Fruit fly (Drosophila melanogaster) whole organism, embryonic: ENCODE results near the gene CG15347.

ENCODE experiments used
- Adf1 ChIP-seq: fragments of 200-800 bp; sonication (Bioruptor generic); IDR thresholded peaks from 2 replicates; pipeline ENCODE4 v1.3.6; 2022; ENCODE audit warnings: missing biosample characterization, missing genetic modification characterization
- Atf6 ChIP-seq: fragments of 200-800 bp; sonication (Bioruptor generic); IDR thresholded peaks from 2 replicates; pipeline ENCODE4 v1.3.6; 2022; ENCODE audit warnings: missing biosample characterization, missing genetic modification characterization
- Bteb2 ChIP-seq: fragments of 200-800 bp; sonication (Bioruptor generic); optimal IDR thresholded peaks from 2 replicates; lab custom pipeline; 2016; ENCODE audit warnings: missing biosample characterization, missing genetic modification characterization
- CG10321 ChIP-seq: fragments of 200-800 bp; sonication (Bioruptor generic); IDR thresholded peaks from 2 replicates; pipeline ENCODE4 v1.3.6; 2022; ENCODE audit warnings: missing biosample characterization, missing genetic modification characterization
- CG10431 ChIP-seq: fragments of 200-800 bp; sonication (Bioruptor generic); optimal IDR thresholded peaks from 3 replicates; lab custom pipeline; 2018; ENCODE audit warnings: missing biosample characterization, mild to moderate bottlenecking, missing genetic modification characterization
- CG11085 ChIP-seq: fragments of 200-800 bp; sonication (Bioruptor generic); IDR thresholded peaks from 2 replicates; pipeline ENCODE4 v1.3.6; 2022; ENCODE audit warnings: missing biosample characterization, missing genetic modification characterization
- CG11723 ChIP-seq: fragments of 200-800 bp; sonication (Bioruptor generic); optimal IDR thresholded peaks from 2 replicates; lab custom pipeline; 2017; ENCODE audit warnings: missing biosample characterization, mild to moderate bottlenecking, missing genetic modification characterization
- CG12769 ChIP-seq: fragments of 200-800 bp; sonication (Bioruptor generic); optimal IDR thresholded peaks from 2 replicates; lab custom pipeline; 2019; ENCODE audit warnings: missing biosample characterization, mild to moderate bottlenecking, missing genetic modification characterization, moderate library complexity
- CG1603 ChIP-seq: fragments of 200-800 bp; sonication (Bioruptor generic); optimal IDR thresholded peaks from 2 replicates; lab custom pipeline; 2019; ENCODE audit warnings: missing biosample characterization, mild to moderate bottlenecking, missing genetic modification characterization, moderate library complexity
- CG17361 ChIP-seq: fragments of 200-800 bp; sonication (Bioruptor generic); IDR thresholded peaks from 3 replicates; pipeline ENCODE4 v1.3.6; 2022; ENCODE audit warnings: missing biosample characterization, missing genetic modification characterization
- CG2116 ChIP-seq: fragments of 200-800 bp; sonication (Bioruptor generic); optimal IDR thresholded peaks from 3 replicates; lab custom pipeline; 2018; ENCODE audit warnings: missing biosample characterization, mild to moderate bottlenecking, missing genetic modification characterization
- CG30403 ChIP-seq: fragments of 200-800 bp; sonication (Bioruptor generic); optimal IDR thresholded peaks from 3 replicates; lab custom pipeline; 2016; ENCODE audit warnings: missing biosample characterization, missing genetic modification characterization
- CG31388 ChIP-seq: fragments of 200-800 bp; sonication (Bioruptor generic); optimal IDR thresholded peaks from 2 replicates; lab custom pipeline; 2016; ENCODE audit warnings: missing biosample characterization, missing genetic modification characterization
- CG6254 ChIP-seq: fragments of 200-800 bp; sonication (Bioruptor generic); optimal IDR thresholded peaks from 3 replicates; lab custom pipeline; 2017; ENCODE audit warnings: mild to moderate bottlenecking, missing biosample characterization, missing genetic modification reagents, missing genetic modification characterization
- CG7963 ChIP-seq: fragments of 200-800 bp; sonication (Bioruptor generic); IDR thresholded peaks from 3 replicates; pipeline ENCODE4 v1.3.6; 2022; ENCODE audit warnings: missing biosample characterization, missing genetic modification characterization; ENCODE audit not compliant: partially characterized antibody
- CG8290 ChIP-seq, 3 experiments: fragments of 200-800 bp; sonication (Bioruptor generic); optimal IDR thresholded peaks; 2 replicates each; lab custom pipeline; 2016 to 2019; ENCODE audit warnings: missing biosample characterization in 3 of 3, missing genetic modification characterization in 3 of 3, mild to moderate bottlenecking in 2 of 3, moderate library complexity in 1 of 3
- CG9797 ChIP-seq: fragments of 200-800 bp; sonication (Bioruptor generic); optimal IDR thresholded peaks from 3 replicates; lab custom pipeline; 2018; ENCODE audit warnings: missing biosample characterization, mild to moderate bottlenecking, missing genetic modification characterization
- CG9932 ChIP-seq: fragments of 200-800 bp; sonication (Bioruptor generic); IDR thresholded peaks from 2 replicates; pipeline ENCODE4 v1.3.6; 2022; ENCODE audit warnings: missing biosample characterization, missing genetic modification characterization
- D19A ChIP-seq: fragments of 200-800 bp; optimal IDR thresholded peaks from 3 replicates; lab custom pipeline; 2019; ENCODE audit warnings: missing biosample characterization, mild to moderate bottlenecking, missing genetic modification characterization, moderate library complexity
- Dbx ChIP-seq: fragments of 200-800 bp; sonication (Bioruptor generic); IDR thresholded peaks from 3 replicates; pipeline ENCODE4 v1.3.6; 2022; ENCODE audit warnings: missing biosample characterization, missing genetic modification characterization
- Dref ChIP-seq: fragments of 200-800 bp; sonication (Bioruptor generic); IDR thresholded peaks from 2 replicates; pipeline ENCODE4 v1.3.6; 2022; ENCODE audit warnings: missing biosample characterization, missing genetic modification characterization
- E2f2 ChIP-seq: fragments of 200-800 bp; sonication (Bioruptor generic); IDR thresholded peaks from 2 replicates; pipeline ENCODE4 v1.3.6; 2022; ENCODE audit warnings: missing biosample characterization, missing genetic modification characterization
- Eip74EF ChIP-seq, 2 experiments: fragments of 200-800 bp in 1 of 2; fragments of >200 bp in 1 of 2; sonication (Bioruptor generic) in 1 of 2; optimal IDR thresholded peaks; 2 replicates each; lab custom pipeline; 2017 to 2019; ENCODE audit warnings: missing biosample characterization in 2 of 2, missing genetic modification characterization in 2 of 2, mild to moderate bottlenecking in 1 of 2, moderate library complexity in 1 of 2
- HLH4C ChIP-seq: fragments of 200-800 bp; sonication (Bioruptor generic); IDR thresholded peaks from 3 replicates; pipeline ENCODE4 v1.3.6; 2022; ENCODE audit warnings: missing biosample characterization, missing genetic modification characterization; ENCODE audit not compliant: partially characterized antibody
- HLHmδ ChIP-seq: fragments of 200-800 bp; sonication (Bioruptor generic); optimal IDR thresholded peaks from 2 replicates; lab custom pipeline; 2018; ENCODE audit warnings: missing biosample characterization, mild to moderate bottlenecking, missing genetic modification characterization, moderate library complexity
- HmgZ ChIP-seq: fragments of 200-800 bp; sonication (Bioruptor generic); optimal IDR thresholded peaks from 2 replicates; lab custom pipeline; 2018; ENCODE audit warnings: missing biosample characterization, mild to moderate bottlenecking, missing genetic modification characterization
- MBD-R2 ChIP-seq: fragments of 200-800 bp; sonication (Bioruptor generic); IDR thresholded peaks from 2 replicates; pipeline ENCODE4 v1.3.6; 2022; ENCODE audit warnings: missing biosample characterization, missing genetic modification characterization
- MESR4 ChIP-seq: fragments of 200-800 bp; sonication (Bioruptor generic); optimal IDR thresholded peaks from 2 replicates; lab custom pipeline; 2018; ENCODE audit warnings: missing biosample characterization, mild to moderate bottlenecking, missing genetic modification characterization, moderate library complexity
- Myb ChIP-seq: fragments of 200-800 bp; sonication (Bioruptor generic); optimal IDR thresholded peaks from 2 replicates; lab custom pipeline; 2016; ENCODE audit warnings: missing biosample characterization, missing genetic modification characterization
- Sin3A ChIP-seq: fragments of >200 bp; optimal IDR thresholded peaks from 2 replicates; lab custom pipeline; 2018
- Spps ChIP-seq: fragments of 200-800 bp; sonication (Bioruptor generic); optimal IDR thresholded peaks from 2 replicates; lab custom pipeline; 2018; ENCODE audit warnings: missing biosample characterization, mild to moderate bottlenecking, missing genetic modification characterization
- amos ChIP-seq: fragments of 200-800 bp; sonication (Bioruptor generic); IDR thresholded peaks from 2 replicates; pipeline ENCODE4 v1.3.6; 2022; ENCODE audit warnings: missing biosample characterization, missing genetic modification characterization; ENCODE audit not compliant: partially characterized antibody
- ap ChIP-seq: fragments of 200-800 bp; sonication (Bioruptor generic); IDR thresholded peaks from 2 replicates; pipeline ENCODE4 v1.3.6; 2022; ENCODE audit warnings: missing biosample characterization, missing genetic modification characterization
- az2 ChIP-seq: fragments of 200-800 bp; sonication (Bioruptor generic); optimal IDR thresholded peaks from 3 replicates; lab custom pipeline; 2016; ENCODE audit warnings: missing biosample characterization, missing genetic modification characterization
- cas ChIP-seq: fragments of 200-800 bp; sonication (Bioruptor generic); IDR thresholded peaks from 2 replicates; pipeline ENCODE4 v1.3.6; 2022; ENCODE audit warnings: missing biosample characterization, missing genetic modification characterization
- chn ChIP-seq: fragments of 200-800 bp; sonication (Bioruptor generic); optimal IDR thresholded peaks from 2 replicates; lab custom pipeline; 2016; ENCODE audit warnings: missing biosample characterization, missing genetic modification characterization
- crp ChIP-seq, 2 experiments: fragments of 200-800 bp; sonication (Bioruptor generic); optimal IDR thresholded peaks; 2 replicates in 1 of 2; 3 replicates in 1 of 2; lab custom pipeline; 2017; ENCODE audit warnings: missing biosample characterization in 2 of 2, missing genetic modification characterization in 2 of 2, mild to moderate bottlenecking in 1 of 2, moderate library complexity in 1 of 2
- danr ChIP-seq: fragments of 200-800 bp; sonication (Bioruptor generic); IDR thresholded peaks from 2 replicates; pipeline ENCODE4 v1.3.6; 2022; ENCODE audit warnings: missing biosample characterization, missing genetic modification characterization
- dm ChIP-seq: fragments of 200-800 bp; sonication (Bioruptor generic); optimal IDR thresholded peaks from 3 replicates; lab custom pipeline; 2016; ENCODE audit warnings: missing biosample characterization, missing genetic modification characterization
- dmrt11E ChIP-seq: fragments of 200-800 bp; sonication (Bioruptor generic); optimal IDR thresholded peaks from 3 replicates; lab custom pipeline; 2018; ENCODE audit warnings: missing biosample characterization, mild to moderate bottlenecking, missing genetic modification characterization, moderate library complexity
- esg ChIP-seq: fragments of 200-800 bp; sonication (Bioruptor generic); conservative IDR thresholded peaks from 2 replicates; pipeline ENCODE4 v1.3.6; 2022; ENCODE audit warnings: missing biosample characterization, missing genetic modification characterization
- exex ChIP-seq: fragments of 200-800 bp; sonication (Bioruptor generic); optimal IDR thresholded peaks from 4 replicates; lab custom pipeline; 2018; ENCODE audit warnings: missing biosample characterization, mild to moderate bottlenecking, missing genetic modification characterization, moderate library complexity
- gcm2 ChIP-seq: fragments of 200-800 bp; sonication (Bioruptor generic); optimal IDR thresholded peaks from 2 replicates; lab custom pipeline; 2016; ENCODE audit warnings: missing biosample characterization, missing genetic modification characterization
- hth ChIP-seq: fragments of >200 bp; optimal IDR thresholded peaks from 2 replicates; lab custom pipeline; 2017; ENCODE audit warnings: inconsistent platforms
- kah ChIP-seq: fragments of 200-800 bp; sonication (Bioruptor generic); optimal IDR thresholded peaks from 2 replicates; lab custom pipeline; 2018; ENCODE audit warnings: missing biosample characterization, mild to moderate bottlenecking, missing genetic modification characterization
- lbe ChIP-seq: fragments of 200-800 bp; sonication (Bioruptor generic); optimal IDR thresholded peaks from 2 replicates; lab custom pipeline; 2016; ENCODE audit warnings: missing biosample characterization, mild to moderate bottlenecking, missing genetic modification characterization
- lilli ChIP-seq: fragments of 200-800 bp; sonication (Bioruptor generic); optimal IDR thresholded peaks from 3 replicates; lab custom pipeline; 2016; ENCODE audit warnings: missing biosample characterization, missing genetic modification characterization
- onecut ChIP-seq: fragments of 200-800 bp; sonication (Bioruptor generic); IDR thresholded peaks from 2 replicates; pipeline ENCODE4 v1.3.6; 2022; ENCODE audit warnings: missing biosample characterization, missing genetic modification characterization
- p53 ChIP-seq: fragments of 200-800 bp; sonication (Bioruptor generic); optimal IDR thresholded peaks from 2 replicates; lab custom pipeline; 2016; ENCODE audit warnings: missing biosample characterization, missing genetic modification characterization
- tna ChIP-seq: fragments of 200-800 bp; sonication (Bioruptor generic); IDR thresholded peaks from 2 replicates; pipeline ENCODE4 v1.3.6; 2022; ENCODE audit warnings: missing biosample characterization, missing genetic modification characterization; ENCODE audit not compliant: partially characterized antibody
- z ChIP-seq: fragments of 200-800 bp; sonication (Bioruptor generic); IDR thresholded peaks from 3 replicates; pipeline ENCODE4 v1.3.6; 2022; ENCODE audit warnings: missing biosample characterization, missing genetic modification characterization
- zfh1 ChIP-seq: fragments of 200-800 bp; sonication (Bioruptor generic); IDR thresholded peaks from 3 replicates; pipeline ENCODE4 v1.3.6; 2022; ENCODE audit warnings: missing biosample characterization, missing genetic modification characterization

Gene CG15347

dm6 chrX:8442912-8443311 is 17.8 kb downstream of the CG15347 start (continued):
- no peak for TF ChIP-seq CG7963 (GFP tag; lab: Robert Waterston, UW)
- TF ChIP-seq Bteb2 = no peak
- TF ChIP-seq CG10321 (GFP tag; lab: Robert Waterston, UW) = no peak
- TF ChIP-seq CG11085 (GFP tag; lab: Robert Waterston, UW) = no peak
- peak; percentile 39; the same call in 1 of the 2 replicates for TF ChIP-seq Dref
- no peak; the same call in 1 of the 2 replicates for TF ChIP-seq amos (GFP tag; lab: Robert Waterston, UW)
- no peak for TF ChIP-seq Atf6 (GFP tag; lab: Robert Waterston, UW)
- no peak for TF ChIP-seq CG9932
- TF ChIP-seq CG2116 (GFP tag; lab: Kevin White, UChicago) = no peak
- peak; percentile 86 for TF ChIP-seq E2f2 (GFP tag; lab: Robert Waterston, UW)
- no peak for TF ChIP-seq p53
- TF ChIP-seq ap (GFP tag; lab: Robert Waterston, UW) = no peak
- TF ChIP-seq HLHmδ (GFP tag; lab: Kevin White, UChicago) = no peak
- no peak for TF ChIP-seq crp (GFP tag; optimal IDR thresholded peaks at IDR 0.05; lab: Kevin White, UChicago)
- TF ChIP-seq Sin3A (lab: Kevin White, UChicago) = no peak
- TF ChIP-seq dmrt11E (tag; lab: Kevin White, UChicago) = no peak
- no peak for TF ChIP-seq chn

dm6 chrX:8442161-8442560 is 18.5 kb downstream of the CG15347 start, which contains the start of gene CG12123:
TSS of gene CG12123 (minus strand) at chrX:8442348.
- TF ChIP-seq cas (no peak), CG31388 (GFP tag; lab: Kevin White, UChicago) (no peak), hth (no peak), CG11723 (GFP tag; lab: Kevin White, UChicago) (no peak), lilli (GFP tag; lab: Kevin White, UChicago) (no peak), lbe (GFP tag; lab: Kevin White, UChicago) (peak; percentile 27), exex (no peak), MESR4 (GFP tag; lab: Kevin White, UChicago) (peak; percentile 7), onecut (no peak), HmgZ (tag; lab: Kevin White, UChicago) (no peak), CG12769 (tag; lab: Kevin White, UChicago) (no peak), Eip74EF (GFP tag; optimal IDR thresholded peaks at IDR 0.05; lab: Kevin White, UChicago) (no peak), Spps (tag; lab: Kevin White, UChicago) (no peak), zfh1 (no peak), D19A (tag; lab: Kevin White, UChicago) (no peak), CG10431 (GFP tag; lab: Kevin White, UChicago) (no peak), esg (GFP tag; lab: Robert Waterston, UW) (no peak), CG6254 (GFP tag; lab: Kevin White, UChicago) (no peak), gcm2 (GFP tag; lab: Kevin White, UChicago) (no peak), danr (no peak), kah (GFP tag; lab: Kevin White, UChicago) (no peak), z (GFP tag; lab: Robert Waterston, UW) (no peak), CG1603 (tag; lab: Kevin White, UChicago) (peak; percentile 7), Adf1 (GFP tag; lab: Robert Waterston, UW) (no peak), dm (GFP tag; lab: Kevin White, UChicago) (no peak), CG30403 (no peak), az2 (GFP tag; lab: Kevin White, UChicago) (no peak), Dbx (GFP tag; lab: Robert Waterston, UW) (no peak), CG17361 (GFP tag; lab: Robert Waterston, UW) (no peak), tna (GFP tag; lab: Robert Waterston, UW) (no peak), HLH4C (no peak), CG8290 (GFP tag; optimal IDR thresholded peaks at IDR 0.05; lab: Kevin White, UChicago) (no peak), CG8290 (tag; optimal IDR thresholded peaks at IDR 0.05; lab: Kevin White, UChicago) (no peak), MBD-R2 (GFP tag; lab: Robert Waterston, UW) (peak; percentile 61), Myb (GFP tag; lab: Kevin White, UChicago) (peak; percentile 25), CG9797 (GFP tag; lab: Kevin White, UChicago) (peak; percentile 25)
